Worm (Caenorhabditis elegans): ENCODE measurements around the gene F45E1.5.
A peak's percentile ranks its signal among the peaks of the same experiment; 100 is the strongest.

The F45E1.5 gene

DNA sequence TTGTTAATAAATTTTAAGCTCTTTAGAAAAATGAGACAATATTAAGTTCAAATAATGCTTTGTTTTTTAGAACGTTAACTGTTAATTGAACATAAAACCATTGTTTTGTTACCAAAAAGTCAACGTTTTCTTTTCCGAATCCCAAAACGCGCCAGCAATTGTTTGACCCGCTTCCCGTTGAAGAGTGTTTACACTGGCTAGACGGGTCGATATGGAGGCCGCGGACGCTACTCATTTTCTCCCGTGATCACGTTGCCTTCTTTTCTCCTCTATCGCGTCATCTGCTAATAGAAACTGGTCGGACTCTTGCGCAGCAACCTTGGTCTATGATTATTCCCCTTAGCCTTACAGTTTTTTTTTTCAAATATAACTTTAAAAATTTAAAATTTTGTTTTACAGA is 52.6 kb downstream of the F45E1.5 start, which contains the start of gene C34D10.1:
C34D10.1 (plus strand) TSS at position 400 of the 400 bp plus-strand sequence.
- TF ChIP-seq W03F9.2 (tag; optimal IDR thresholded peaks at IDR 0.05) (no peak), him-1 (tag; optimal IDR thresholded peaks at IDR 0.05) (peak; percentile 17), dao-5 (tag; optimal IDR thresholded peaks at IDR 0.05) (no peak)

DNA sequence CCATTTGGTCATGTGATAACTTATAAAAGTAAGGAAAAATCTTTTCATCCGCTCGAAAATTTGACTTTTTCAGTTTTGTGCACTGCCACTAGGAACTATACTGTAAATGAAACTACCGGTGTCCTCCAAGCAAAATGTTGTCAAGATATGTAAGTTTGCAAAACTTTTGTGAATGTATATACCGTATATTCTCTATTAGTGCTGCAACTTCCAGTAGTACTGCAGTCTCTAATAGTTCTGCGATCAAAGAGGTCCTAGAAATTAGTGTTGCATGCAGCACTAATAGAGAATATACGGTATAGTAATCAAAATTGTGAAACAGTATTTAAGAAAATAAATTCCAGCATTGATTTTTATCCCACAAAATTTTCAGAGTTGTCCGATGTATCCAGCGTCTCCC is 53.5 kb downstream of the F45E1.5 start:
- no peak for TF ChIP-seq him-1 (tag; optimal IDR thresholded peaks at IDR 0.05)
- TF ChIP-seq dao-5 (tag; optimal IDR thresholded peaks at IDR 0.05), result no peak
- TF ChIP-seq W03F9.2 (tag; optimal IDR thresholded peaks at IDR 0.05), result no peak

Measured in whole organism, L4/young adult.